Worm (Caenorhabditis elegans): ENCODE data around the gene dpy-31.
"Not testable (repeated sequence)": the region's sequence is repeated elsewhere in the genome, so short reads cannot be mapped to it uniquely, and the experiment has no call there.

- not testable (repeated sequence) for TF ChIP-seq lag-1 (GFP tag; IDR thresholded peaks at IDR 0.05); ceh-58 (GFP tag; IDR thresholded peaks at IDR 0.05); nfya-1 (tag; optimal IDR thresholded peaks at IDR 0.05; ENCODE audit: borderline replicate concordance, insufficient read depth); lin-35 (GFP tag; optimal IDR thresholded peaks at IDR 0.05); lin-26 (GFP tag; IDR thresholded peaks at IDR 0.05); dpl-1 (GFP tag; optimal IDR thresholded peaks at IDR 0.05); hmg-20 (GFP tag; IDR thresholded peaks at IDR 0.05); F37B4.10 (GFP tag; IDR thresholded peaks at IDR 0.05)
Observed at ce11 chrIII:7237877-7238276, 35.9 kb downstream of the dpy-31 start.
